Worm (Caenorhabditis elegans): ENCODE results near the gene C09G12.5.

- TF ChIP-seq him-1 (tag; optimal IDR thresholded peaks at IDR 0.05), result no peak
- TF ChIP-seq dao-5 (tag; optimal IDR thresholded peaks at IDR 0.05), result no peak
These were observed 26.8 kb downstream of the C09G12.5 start for ce11 chrIV:3505940-3506339.

Measured in whole organism, L4/young adult.